Fruit fly (Drosophila melanogaster) Kc167 (cell line): ENCODE results near the gene CG42590.

Source experiments
- Myc ChIP-seq: fragments of >200 bp; optimal IDR thresholded peaks from 2 replicates; lab custom pipeline; 2017; ENCODE audit warnings: missing external identifiers
- Sin3A ChIP-seq: fragments of >200 bp; optimal IDR thresholded peaks from 2 replicates; lab custom pipeline; 2018; ENCODE audit warnings: missing external identifiers
- h ChIP-seq: fragments of >200 bp; optimal IDR thresholded peaks from 3 replicates; lab custom pipeline; 2018; ENCODE audit warnings: missing external identifiers
- insv ChIP-seq: fragments of >200 bp; optimal IDR thresholded peaks from 3 replicates; lab custom pipeline; 2018; ENCODE audit warnings: missing external identifiers
- psq ChIP-seq: fragments of >200 bp; optimal IDR thresholded peaks from 2 replicates; lab custom pipeline; 2017; ENCODE audit warnings: missing external identifiers
- ttk ChIP-seq: sonication (Bioruptor generic); optimal IDR thresholded peaks from 2 replicates; lab custom pipeline; 2017; ENCODE audit warnings: missing external identifiers

CG42590 gene

dm6 chr3L:8069167-8069566, at the start of gene CG42590:
Gene CG42590 (minus strand): TSS chr3L:8069267.
- TF ChIP-seq Sin3A (lab: Kevin White, UChicago) (no peak), psq (lab: Kevin White, UChicago) (no peak), insv (no peak), Myc (no peak), h (lab: Kevin White, UChicago) (no peak), ttk (lab: Kevin White, UChicago) (no peak)

- TF ChIP-seq Myc (no peak), psq (lab: Kevin White, UChicago) (no peak), insv (no peak), h (lab: Kevin White, UChicago) (no peak), ttk (lab: Kevin White, UChicago) (no peak), Sin3A (lab: Kevin White, UChicago) (no peak)
These were observed 47.7 kb upstream of the CG42590 start for dm6 chr3L:8116809-8117208.

- TF ChIP-seq insv: no peak
- TF ChIP-seq Sin3A (lab: Kevin White, UChicago): no peak
- no peak for TF ChIP-seq psq (lab: Kevin White, UChicago)
- TF ChIP-seq Myc: no peak
- no peak for TF ChIP-seq h (lab: Kevin White, UChicago)
- no peak for TF ChIP-seq ttk (lab: Kevin White, UChicago)
These were observed 46.9 kb upstream of the CG42590 start, which contains the start of the genes Arp3 and msk for dm6 chr3L:8115864-8116528. Gene Arp3 (minus strand): TSS chr3L:8115902. Gene msk (plus strand): TSS chr3L:8116179.

- TF ChIP-seq psq (lab: Kevin White, UChicago) (no peak), insv (no peak), ttk (lab: Kevin White, UChicago) (no peak), Myc (no peak), Sin3A (lab: Kevin White, UChicago) (no peak), h (lab: Kevin White, UChicago) (no peak)
These were observed 41.1 kb upstream of the CG42590 start, which contains the start of gene Nulp1 for dm6 chr3L:8110171-8110570. Gene Nulp1 (plus strand): TSS chr3L:8110368.

DNA sequence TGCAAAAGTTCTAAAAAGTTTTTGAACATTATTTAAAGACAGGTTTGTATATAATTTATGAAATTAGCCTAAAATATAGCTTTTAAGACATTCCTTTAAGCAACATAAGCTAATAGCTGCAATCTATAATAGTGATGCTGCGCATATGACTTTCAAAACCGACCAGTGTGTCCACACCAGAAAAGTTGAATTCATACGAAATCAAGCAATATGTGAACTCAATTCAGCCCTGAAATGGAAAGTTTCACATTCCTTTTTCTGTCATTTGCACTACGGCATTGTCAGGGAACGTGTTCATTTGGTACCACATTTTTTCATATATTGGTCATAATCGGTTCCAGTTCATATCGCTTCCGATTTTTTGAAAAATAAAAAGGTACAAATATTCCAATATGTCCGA, 39.8 kb upstream of the CG42590 start, which contains the start of gene fan:
fan (plus strand) TSS at position 247 of the 400 bp plus-strand sequence.
- TF ChIP-seq Sin3A (lab: Kevin White, UChicago) (no peak), psq (lab: Kevin White, UChicago) (no peak), insv (no peak), ttk (lab: Kevin White, UChicago) (no peak), h (lab: Kevin White, UChicago) (no peak), Myc (no peak)

DNA sequence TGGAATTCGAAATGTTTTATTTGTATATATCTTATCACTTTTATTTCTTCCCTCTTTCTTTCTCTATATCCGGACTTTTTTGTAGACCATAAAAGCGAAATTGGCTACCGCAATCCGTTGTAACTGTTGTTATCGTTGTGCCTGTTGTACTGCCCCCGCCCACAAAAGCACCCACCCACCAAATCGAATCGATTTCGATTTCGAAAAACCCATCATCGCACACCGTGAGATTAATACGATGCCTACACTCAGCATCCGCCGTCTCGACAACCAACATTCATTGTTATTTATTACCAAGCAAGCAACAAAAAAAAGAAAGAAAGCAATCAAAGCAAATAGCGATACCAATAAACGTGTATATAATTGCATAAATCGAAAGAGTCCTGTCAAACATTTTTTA, 39.1 kb upstream of the CG42590 start:
- TF ChIP-seq ttk (lab: Kevin White, UChicago) (no peak), h (lab: Kevin White, UChicago) (no peak), psq (lab: Kevin White, UChicago) (no peak)

DNA sequence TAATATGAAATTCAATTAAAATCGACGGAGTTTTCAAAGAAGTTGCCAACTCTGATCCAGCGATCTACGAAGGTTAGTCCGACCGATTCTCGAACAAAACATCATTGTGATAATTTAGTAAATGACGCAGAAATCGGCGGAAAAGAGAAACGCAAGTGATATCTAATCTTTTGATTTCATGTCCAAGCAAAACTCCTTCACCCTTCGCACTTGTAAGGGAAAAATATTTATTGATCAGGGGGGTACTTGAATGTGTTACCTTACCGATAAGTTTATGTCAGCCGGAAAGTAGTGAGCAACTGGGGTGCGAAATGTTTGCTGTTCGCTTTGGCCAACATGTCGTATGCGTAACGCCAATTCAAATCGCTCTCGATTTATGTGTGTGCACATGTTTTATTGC, 28.0 kb upstream of the CG42590 start:
- TF ChIP-seq psq (lab: Kevin White, UChicago) (no peak), insv (no peak), ttk (lab: Kevin White, UChicago) (no peak), Myc (no peak), Sin3A (lab: Kevin White, UChicago) (no peak), h (lab: Kevin White, UChicago) (no peak)

dm6 chr3L:8096106-8096558, 27.1 kb upstream of the CG42590 start:
- TF ChIP-seq Sin3A (lab: Kevin White, UChicago): no peak

DNA sequence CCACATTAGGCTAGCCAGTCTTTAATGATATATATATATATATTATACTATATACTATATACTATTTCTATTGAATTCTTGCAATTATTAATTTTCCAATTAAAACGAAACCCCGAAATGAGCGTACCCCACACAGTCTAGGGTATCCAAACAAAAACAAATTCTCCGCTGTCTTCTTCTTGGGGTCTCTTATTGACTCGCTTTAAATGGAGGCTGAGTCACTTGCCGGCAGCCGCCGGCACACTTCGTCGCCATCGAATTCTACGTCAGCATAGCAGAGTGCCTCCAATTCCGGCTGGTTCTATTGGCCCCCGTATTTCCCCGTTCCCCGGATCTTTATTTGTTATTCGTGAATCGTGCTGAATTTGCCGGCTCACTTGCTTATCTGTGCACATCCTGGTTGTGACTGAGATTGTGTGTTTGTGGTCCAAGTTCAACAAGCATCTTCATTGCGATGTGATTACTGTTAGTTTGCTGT, 25.6 kb upstream of the CG42590 start:
- TF ChIP-seq ttk (lab: Kevin White, UChicago) (no peak), psq (lab: Kevin White, UChicago) (no peak), h (lab: Kevin White, UChicago) (no peak), insv (no peak), Sin3A (lab: Kevin White, UChicago) (no peak), Myc (no peak)

dm6 chr3L:8093553-8093952, 24.5 kb upstream of the CG42590 start:
- TF ChIP-seq h (lab: Kevin White, UChicago): no peak
- TF ChIP-seq Sin3A (lab: Kevin White, UChicago): no peak
- no peak for TF ChIP-seq Myc

dm6 chr3L:8091650-8092068, 22.6 kb upstream of the CG42590 start, which contains the start of gene CG7565:
Gene CG7565 (minus strand): TSS chr3L:8091786.
- TF ChIP-seq psq (lab: Kevin White, UChicago) (no peak), insv (no peak)

DNA sequence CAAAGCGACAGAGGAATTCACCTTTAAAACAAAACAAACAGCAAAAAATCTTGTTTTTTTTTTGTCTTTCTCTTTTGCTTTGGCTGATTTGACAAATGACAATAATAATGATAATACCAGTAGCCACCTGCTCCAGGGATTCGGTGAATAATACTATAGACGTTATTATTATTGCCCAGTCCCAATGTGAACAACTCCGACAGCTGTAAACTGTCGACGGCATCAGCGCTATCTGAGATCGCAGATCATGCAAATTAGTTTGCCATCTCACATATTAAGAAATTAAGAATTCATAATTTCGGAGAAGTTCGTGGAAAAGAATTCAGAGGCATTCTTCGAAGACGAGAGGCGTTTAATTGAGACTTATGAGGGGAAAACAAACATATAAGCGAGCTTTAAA, 17.2 kb upstream of the CG42590 start:
- TF ChIP-seq insv (no peak), psq (lab: Kevin White, UChicago) (no peak), Myc (no peak)

dm6 chr3L:8081822-8082221, 12.8 kb upstream of the CG42590 start:
- no peak for TF ChIP-seq Sin3A (lab: Kevin White, UChicago)
- no peak for TF ChIP-seq psq (lab: Kevin White, UChicago)
- no peak for TF ChIP-seq Myc
- no peak for TF ChIP-seq ttk (lab: Kevin White, UChicago)
- no peak for TF ChIP-seq insv
- TF ChIP-seq h (lab: Kevin White, UChicago): no peak
